Worm (Caenorhabditis elegans) whole organism, young adult: Measurements from ENCODE around the gene daf-7.

Experiments
- B0019.2 ChIP-seq: fragments of 200-800 bp; sonication (Bioruptor generic); conservative IDR thresholded peaks from 2 replicates; pipeline ENCODE4 v1.3.6; 2022; ENCODE audit warnings: missing genetic modification reagents, missing genetic modification characterization, missing compliant biosample characterization
- B0261.1 ChIP-seq: sonication (generic microtip); optimal IDR thresholded peaks from 2 replicates; lab custom pipeline; 2016; ENCODE audit warnings: mild to moderate bottlenecking, missing genetic modification characterization, moderate library complexity, missing compliant biosample characterization
- F33H1.4 ChIP-seq: fragments of 200-800 bp; sonication (Bioruptor generic); IDR thresholded peaks from 2 replicates; pipeline ENCODE4 v1.3.6; 2022; ENCODE audit warnings: missing genetic modification reagents, missing genetic modification characterization, missing compliant biosample characterization
- F39B2.1 ChIP-seq: fragments of 200-800 bp; sonication (Bioruptor generic); IDR thresholded peaks from 2 replicates; pipeline ENCODE4 v1.3.6; 2022; ENCODE audit warnings: missing genetic modification reagents, missing genetic modification characterization, missing compliant biosample characterization
- F49E8.2 ChIP-seq: sonication (generic microtip); optimal IDR thresholded peaks from 3 replicates; lab custom pipeline; 2017; ENCODE audit warnings: missing genetic modification characterization, mild to moderate bottlenecking, missing compliant biosample characterization, antibody characterized with exemption, moderate library complexity; ENCODE audit not compliant: insufficient read depth
- F55B11.4 ChIP-seq: sonication (generic microtip); optimal IDR thresholded peaks from 2 replicates; lab custom pipeline; 2016; ENCODE audit warnings: missing compliant biosample characterization, missing genetic modification characterization, borderline replicate concordance; ENCODE audit not compliant: insufficient read depth
- Y53G8AR.9 ChIP-seq: fragments of 200-800 bp; sonication (Bioruptor generic); conservative IDR thresholded peaks from 2 replicates; pipeline ENCODE4 v1.3.6; 2022; ENCODE audit warnings: missing genetic modification reagents, missing genetic modification characterization, missing compliant biosample characterization
- Y67H2A.10 ChIP-seq: fragments of 200-800 bp; sonication (Bioruptor generic); conservative IDR thresholded peaks from 2 replicates; pipeline ENCODE4 v1.3.6; 2022; ENCODE audit warnings: missing genetic modification reagents, missing genetic modification characterization, missing compliant biosample characterization
- athp-1 ChIP-seq: sonication (generic microtip); optimal IDR thresholded peaks from 2 replicates; lab custom pipeline; 2017; ENCODE audit warnings: mild to moderate bottlenecking, missing genetic modification characterization, missing compliant biosample characterization
- chd-7 ChIP-seq: sonication (generic microtip); optimal IDR thresholded peaks from 2 replicates; lab custom pipeline; 2016; ENCODE audit warnings: mild to moderate bottlenecking, missing genetic modification characterization, moderate library complexity, missing compliant biosample characterization
- dox-1 ChIP-seq: fragments of 200-800 bp; sonication (Bioruptor generic); IDR thresholded peaks from 2 replicates; pipeline ENCODE4 v1.3.6; 2022; ENCODE audit warnings: missing genetic modification reagents, missing genetic modification characterization, missing compliant biosample characterization
- hmg-1.2 ChIP-seq: fragments of 200-800 bp; sonication (Bioruptor generic); IDR thresholded peaks from 2 replicates; pipeline ENCODE4 v1.3.6; 2022; ENCODE audit warnings: missing genetic modification reagents, missing genetic modification characterization, missing compliant biosample characterization
- hmg-20 ChIP-seq: fragments of 200-800 bp; sonication (Bioruptor generic); IDR thresholded peaks from 2 replicates; pipeline ENCODE4 v1.3.6; 2022; ENCODE audit warnings: missing genetic modification reagents, missing genetic modification characterization, missing compliant biosample characterization
- hrde-1 ChIP-seq: sonication (generic microtip); optimal IDR thresholded peaks from 2 replicates; lab custom pipeline; 2016; ENCODE audit warnings: missing genetic modification characterization, mild to moderate bottlenecking, missing compliant biosample characterization, moderate library complexity, missing genotype, missing genetic modification reagents, borderline replicate concordance
- lag-1 ChIP-seq: fragments of 200-800 bp; sonication (Bioruptor generic); IDR thresholded peaks from 2 replicates; pipeline ENCODE4 v1.3.6; 2022; ENCODE audit warnings: missing genetic modification reagents, missing genetic modification characterization, missing compliant biosample characterization
- lin-26 ChIP-seq: fragments of 200-800 bp; sonication (Bioruptor generic); IDR thresholded peaks from 2 replicates; pipeline ENCODE4 v1.3.6; 2022; ENCODE audit warnings: missing genetic modification reagents, missing genetic modification characterization, missing compliant biosample characterization
- lsy-27 ChIP-seq: sonication (generic microtip); optimal IDR thresholded peaks from 2 replicates; lab custom pipeline; 2017; ENCODE audit warnings: missing genetic modification characterization, mild to moderate bottlenecking, missing compliant biosample characterization, antibody characterized with exemption, missing genotype, borderline replicate concordance; ENCODE audit not compliant: insufficient read depth
- mcd-1 ChIP-seq: fragments of 200-800 bp; sonication (Bioruptor generic); IDR thresholded peaks from 2 replicates; pipeline ENCODE4 v1.3.6; 2022; ENCODE audit warnings: missing genetic modification reagents, missing genetic modification characterization, missing compliant biosample characterization
- nfyb-1 ChIP-seq: fragments of 200-800 bp; sonication (Bioruptor generic); IDR thresholded peaks from 2 replicates; pipeline ENCODE4 v1.3.6; 2022; ENCODE audit warnings: missing genetic modification reagents, missing genetic modification characterization, missing compliant biosample characterization
- nhr-27 ChIP-seq: fragments of 200-800 bp; sonication (Bioruptor generic); optimal IDR thresholded peaks from 2 replicates; lab custom pipeline; 2018; ENCODE audit warnings: mild to moderate bottlenecking, missing genetic modification characterization, moderate library complexity, missing compliant biosample characterization
- snpc-1.1 ChIP-seq: sonication (generic microtip); optimal IDR thresholded peaks from 2 replicates; lab custom pipeline; 2017; ENCODE audit warnings: missing genetic modification characterization, mild to moderate bottlenecking, missing compliant biosample characterization, antibody characterized with exemption, moderate library complexity, missing genotype, missing genetic modification reagents; ENCODE audit not compliant: insufficient read depth
- snpc-4 ChIP-seq, 5 experiments: fragments of 150-350 bp in 1 of 5; sonication (generic microtip) in 4 of 5; optimal IDR thresholded peaks; 2 replicates each; lab custom pipeline; 2014 to 2018; ENCODE audit warnings: missing genetic modification characterization in 5 of 5, missing biosample characterization in 3 of 5, antibody characterized with exemption in 2 of 5, mild to moderate bottlenecking in 2 of 5, missing compliant biosample characterization in 2 of 5, missing genotype in 2 of 5, moderate library complexity in 2 of 5, missing genetic modification reagents in 1 of 5
- somi-1 ChIP-seq: fragments of 200-800 bp; sonication (Bioruptor generic); optimal IDR thresholded peaks from 2 replicates; lab custom pipeline; 2018; ENCODE audit warnings: mild to moderate bottlenecking, missing genetic modification characterization, missing compliant biosample characterization
- tbp1 ChIP-seq: fragments of 200-800 bp; sonication (Bioruptor generic); optimal IDR thresholded peaks from 2 replicates; lab custom pipeline; 2018; ENCODE audit warnings: mild to moderate bottlenecking, missing genetic modification characterization, missing compliant biosample characterization
- tbx-9 ChIP-seq: sonication (generic microtip); optimal IDR thresholded peaks from 2 replicates; lab custom pipeline; 2016; ENCODE audit warnings: borderline replicate concordance, missing genetic modification characterization, inconsistent platforms, missing compliant biosample characterization
- unc-62 ChIP-seq: fragments of 150-350 bp; optimal IDR thresholded peaks from 2 replicates; lab custom pipeline; 2014; ENCODE audit warnings: missing biosample characterization, missing genetic modification reagents, missing genetic modification characterization
- xnd-1 ChIP-seq: sonication (generic microtip); optimal IDR thresholded peaks from 2 replicates; lab custom pipeline; 2016; ENCODE audit warnings: missing genotype, missing genetic modification reagents, missing genetic modification characterization, missing compliant biosample characterization
- zfh-2 ChIP-seq: fragments of 200-800 bp; sonication (Bioruptor generic); conservative IDR thresholded peaks from 2 replicates; pipeline ENCODE4 v1.3.6; 2022; ENCODE audit warnings: missing genetic modification reagents, missing genetic modification characterization, missing compliant biosample characterization
- ztf-18 ChIP-seq: sonication (generic microtip); optimal IDR thresholded peaks from 2 replicates; lab custom pipeline; 2016; ENCODE audit warnings: missing genotype, mild to moderate bottlenecking, missing genetic modification characterization, missing compliant biosample characterization
- ztf-28 ChIP-seq: fragments of 200-800 bp; sonication (Bioruptor generic); IDR thresholded peaks from 2 replicates; pipeline ENCODE4 v1.3.6; 2022; ENCODE audit warnings: missing genetic modification reagents, missing genetic modification characterization, missing compliant biosample characterization
- ztf-3 ChIP-seq: fragments of 200-800 bp; sonication (Bioruptor generic); optimal IDR thresholded peaks from 2 replicates; lab custom pipeline; 2018; ENCODE audit warnings: mild to moderate bottlenecking, missing genetic modification characterization, missing compliant biosample characterization
- ztf-6 ChIP-seq: fragments of 200-800 bp; sonication (Bioruptor generic); IDR thresholded peaks from 2 replicates; pipeline ENCODE4 v1.3.6; 2022; ENCODE audit warnings: missing genetic modification reagents, missing genetic modification characterization, missing compliant biosample characterization

Gene daf-7

ce11 chrIII:794984-795596 lies 16.6 kb upstream of the daf-7 start, which contains the start of gene trpp-11 (continued):
- TF ChIP-seq lsy-27, result no peak
- peak; percentile 33 for TF ChIP-seq mcd-1 (GFP tag; lab: Robert Waterston, UW)
- peak; percentile 4 for TF ChIP-seq athp-1 (tag; lab: Kevin White, UChicago)
- TF ChIP-seq hmg-20 (GFP tag; lab: Robert Waterston, UW), result 0 out of 2 replicates have a peak, but pooled peaks have one; percentile 24
- no peak for TF ChIP-seq F49E8.2 (tag; lab: Kevin White, UChicago)
- 0 out of 2 replicates have a peak, but pooled peaks have one; percentile 13 for TF ChIP-seq F39B2.1
- TF ChIP-seq hrde-1 (tag; lab: Kevin White, UChicago), result peak; percentile 51
- 0 out of 2 replicates have a peak, but pooled peaks have one; percentile 57 for TF ChIP-seq nfyb-1

DNA sequence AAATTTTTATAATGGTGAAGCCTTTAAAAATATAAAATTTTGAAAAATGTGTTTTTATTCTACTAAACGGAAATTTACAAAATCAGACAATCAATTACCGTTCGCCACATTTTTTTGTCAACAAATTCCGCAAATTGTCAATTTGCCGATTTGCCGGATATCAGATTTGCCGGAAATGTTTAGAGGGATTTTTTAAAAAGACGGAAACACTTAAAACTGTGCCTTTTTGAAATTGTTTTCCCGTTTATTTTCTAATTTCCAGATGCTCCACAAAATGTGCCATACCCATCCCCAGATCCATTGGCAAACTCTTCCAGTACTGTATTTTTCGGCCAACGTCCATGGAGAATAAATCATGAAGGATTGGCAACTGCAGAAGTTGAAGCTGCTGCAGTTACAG lies 14.1 kb upstream of the daf-7 start:
- TF ChIP-seq Y67H2A.10 (GFP tag; lab: Robert Waterston, UW) (no peak), ztf-3 (GFP tag; lab: Kevin White, UChicago) (no peak), hmg-20 (GFP tag; lab: Robert Waterston, UW) (no peak), dox-1 (GFP tag; lab: Robert Waterston, UW) (no peak), B0261.1 (no peak)
- TF ChIP-seq, all 124 proteins: peak for 0

- TF ChIP-seq ztf-28 (GFP tag; lab: Robert Waterston, UW), result no peak
Measured at ce11 chrIII:802041-802440, 9.6 kb upstream of the daf-7 start.

ce11 chrIII:815845-816244 lies 4.2 kb downstream of the daf-7 start, which contains the start of gene dac-1:
Gene dac-1, plus strand, starts transcription at chrIII:816145.
- no peak for TF ChIP-seq chd-7
- TF ChIP-seq unc-62 (GFP tag; lab: Kevin White, UChicago), result no peak
- TF ChIP-seq mcd-1 (GFP tag; lab: Robert Waterston, UW), result no peak
- TF ChIP-seq xnd-1 (tag; lab: Kevin White, UChicago), result no peak
- TF ChIP-seq hmg-1.2, result no peak
- TF ChIP-seq F33H1.4 (GFP tag; lab: Robert Waterston, UW), result no peak
- no peak for TF ChIP-seq lin-26 (GFP tag; lab: Robert Waterston, UW)
- no peak for TF ChIP-seq athp-1 (tag; lab: Kevin White, UChicago)
- no peak for TF ChIP-seq Y53G8AR.9 (GFP tag; lab: Robert Waterston, UW)
- TF ChIP-seq B0019.2 (GFP tag; lab: Robert Waterston, UW), result no peak
- no peak for TF ChIP-seq somi-1 (GFP tag; lab: Kevin White, UChicago)
- no peak for TF ChIP-seq tbx-9 (tag; lab: Kevin White, UChicago)
- TF ChIP-seq nfyb-1, result no peak
- TF ChIP-seq ztf-6 (GFP tag; lab: Robert Waterston, UW), result no peak
- no peak for TF ChIP-seq ztf-18 (tag; lab: Kevin White, UChicago)

ce11 chrIII:819313-819712 lies 7.7 kb downstream of the daf-7 start:
- TF ChIP-seq nhr-27 (tag; lab: Kevin White, UChicago) (no peak), lag-1 (no peak), zfh-2 (GFP tag; lab: Robert Waterston, UW) (0 out of 2 replicates have a peak, but pooled peaks have one; percentile 21), snpc-1.1 (peak; percentile 83), tbp1 (GFP tag; lab: Kevin White, UChicago) (no peak), somi-1 (GFP tag; lab: Kevin White, UChicago) (no peak), snpc-4 (GFP tag; optimal IDR thresholded peaks at IDR 0.05; lab: Kevin White, UChicago) (peak; percentile 44), snpc-4 (tag; optimal IDR thresholded peaks at IDR 0.05; lab: Kevin White, UChicago) (peak in 2 of 4 experiments; percentile 81 to 88), F55B11.4 (no peak)
